Fruit fly (Drosophila melanogaster): ENCODE measurements around the gene Mipp1.

The Mipp1 gene

DNA sequence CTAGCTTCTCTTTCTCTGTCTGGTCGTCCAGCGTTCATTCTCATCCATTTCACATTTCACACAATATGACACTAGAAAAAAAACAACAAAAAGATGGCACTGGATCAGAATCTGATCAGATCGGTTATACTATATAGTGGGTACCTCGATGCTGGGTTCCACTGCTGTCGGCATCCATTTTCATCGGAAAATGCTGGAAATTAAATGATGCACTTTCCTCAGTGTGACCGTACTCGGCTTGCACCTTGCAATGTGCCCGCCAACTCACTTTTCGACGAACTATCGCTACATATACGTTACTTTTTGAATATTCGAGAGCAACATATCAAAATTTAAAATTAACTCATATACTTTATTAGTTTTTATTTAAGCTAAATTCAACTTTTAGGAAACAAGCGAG lies 17.7 kb upstream of the Mipp1 start, which contains the start of gene tra (continued):
- TF ChIP-seq CG17829 (tag; optimal IDR thresholded peaks at IDR 0.05) (peak; percentile 26), CG14710 (tag; optimal IDR thresholded peaks at IDR 0.05) (peak; percentile 66), CG2678 (tag; optimal IDR thresholded peaks at IDR 0.05) (no peak), CG1603 (tag; optimal IDR thresholded peaks at IDR 0.05) (peak; percentile 71), sc (optimal IDR thresholded peaks at IDR 0.05) (no peak), sc (GFP tag; optimal IDR thresholded peaks at IDR 0.05) (no peak), nmo (GFP tag; optimal IDR thresholded peaks at IDR 0.05) (peak; percentile 12), CG17328 (GFP tag; IDR thresholded peaks at IDR 0.05) (no peak), CG16815 (GFP tag; optimal IDR thresholded peaks at IDR 0.05) (no peak), Stat92E (GFP tag; optimal IDR thresholded peaks at IDR 0.05) (peak in 1 of 3 experiments; percentile 47), CG13624 (GFP tag; optimal IDR thresholded peaks at IDR 0.05) (no peak), Poxn (GFP tag; IDR thresholded peaks at IDR 0.05) (no peak), CG2712 (tag; optimal IDR thresholded peaks at IDR 0.05) (peak; percentile 27), E2f2 (GFP tag; IDR thresholded peaks at IDR 0.05) (peak; percentile 76), HmgZ (tag; optimal IDR thresholded peaks at IDR 0.05) (peak; percentile 11), nerfin-2 (GFP tag; IDR thresholded peaks at IDR 0.05; ENCODE audit: partially characterized antibody) (no peak), Sry-δ (GFP tag; optimal IDR thresholded peaks at IDR 0.05) (peak; percentile 67), kni (GFP tag; optimal IDR thresholded peaks at IDR 0.05) (no peak), CG10267 (tag; optimal IDR thresholded peaks at IDR 0.05) (peak; percentile 45), Mes4 (GFP tag; optimal IDR thresholded peaks at IDR 0.05) (no peak), Drgx (GFP tag; IDR thresholded peaks at IDR 0.05) (no peak), wek (GFP tag; optimal IDR thresholded peaks at IDR 0.05) (no peak), Hr3 (GFP tag; optimal IDR thresholded peaks at IDR 0.05) (no peak), cg (GFP tag; optimal IDR thresholded peaks at IDR 0.05) (no peak), Dp (GFP tag; optimal IDR thresholded peaks at IDR 0.05) (peak; percentile 72), ato (GFP tag; IDR thresholded peaks at IDR 0.05; ENCODE audit: partially characterized antibody) (peak; percentile 15; the same call in 1 of the 2 replicates), insv (GFP tag; optimal IDR thresholded peaks at IDR 0.05) (peak in 1 of 2 experiments; percentile 64), az2 (GFP tag; optimal IDR thresholded peaks at IDR 0.05) (no peak), ci (GFP tag; IDR thresholded peaks at IDR 0.05) (no peak), salm (tag; optimal IDR thresholded peaks at IDR 0.05) (no peak), phol (tag; optimal IDR thresholded peaks at IDR 0.05) (peak; percentile 73), row (GFP tag; IDR thresholded peaks at IDR 0.05) (0 out of 3 replicates have a peak, but pooled peaks have one; percentile 11), Myb (GFP tag; optimal IDR thresholded peaks at IDR 0.05) (peak; percentile 96), Dip3 (GFP tag; optimal IDR thresholded peaks at IDR 0.05) (no peak), CG2116 (GFP tag; optimal IDR thresholded peaks at IDR 0.05) (peak; percentile 60), CG8944 (GFP tag; optimal IDR thresholded peaks at IDR 0.05) (no peak), BEAF-32 (GFP tag; optimal IDR thresholded peaks at IDR 0.05) (peak; percentile 75), CG8290 (GFP tag; optimal IDR thresholded peaks at IDR 0.05) (no peak), CG8290 (tag; optimal IDR thresholded peaks at IDR 0.05) (no peak), CG2202 (tag; optimal IDR thresholded peaks at IDR 0.05) (no peak), CG6175 (GFP tag; IDR thresholded peaks at IDR 0.05) (no peak), unc-4 (GFP tag; IDR thresholded peaks at IDR 0.05; ENCODE audit: partially characterized antibody) (peak; percentile 68), CG12299 (tag; optimal IDR thresholded peaks at IDR 0.05) (no peak), Ptx1 (GFP tag; IDR thresholded peaks at IDR 0.05) (no peak), Med (GFP tag) (no peak), sens (GFP tag) (peak; percentile 72), knrl (GFP tag; IDR thresholded peaks at IDR 0.05; ENCODE audit: partially characterized antibody) (peak; percentile 57; the same call in 2 of the 3 replicates), CG3407 (GFP tag; optimal IDR thresholded peaks at IDR 0.05) (no peak), dm (GFP tag; optimal IDR thresholded peaks at IDR 0.05) (peak; percentile 17), Usf (GFP tag; optimal IDR thresholded peaks at IDR 0.05) (no peak), CG10431 (GFP tag; optimal IDR thresholded peaks at IDR 0.05) (no peak)
